Fruit fly (Drosophila melanogaster) whole organism, embryonic: ENCODE data around the gene Send2.

Experiments used
- CG1024 ChIP-seq: fragments of 200-800 bp; sonication (Bioruptor generic); IDR thresholded peaks from 2 replicates; pipeline ENCODE4 v1.3.6; 2022; ENCODE audit warnings: missing biosample characterization, missing genetic modification characterization
- CG11504 ChIP-seq: fragments of 200-800 bp; sonication (Bioruptor generic); optimal IDR thresholded peaks from 3 replicates; lab custom pipeline; 2019; ENCODE audit warnings: missing biosample characterization, mild to moderate bottlenecking, missing genetic modification characterization, moderate library complexity
- CG12104 ChIP-seq: fragments of 200-800 bp; sonication (Bioruptor generic); optimal IDR thresholded peaks from 3 replicates; lab custom pipeline; 2016; ENCODE audit warnings: missing biosample characterization, missing genetic modification characterization
- CG13424 ChIP-seq: fragments of 200-800 bp; sonication (Bioruptor generic); optimal IDR thresholded peaks from 2 replicates; lab custom pipeline; 2019; ENCODE audit warnings: missing biosample characterization, mild to moderate bottlenecking, missing genetic modification characterization, moderate library complexity
- CG16813 ChIP-seq: fragments of 200-800 bp; sonication (Bioruptor generic); IDR thresholded peaks from 3 replicates; pipeline ENCODE4 v1.3.6; 2022; ENCODE audit warnings: missing biosample characterization, missing genetic modification characterization; ENCODE audit not compliant: partially characterized antibody
- CG2875 ChIP-seq: fragments of 200-800 bp; sonication (Bioruptor generic); optimal IDR thresholded peaks from 2 replicates; lab custom pipeline; 2017; ENCODE audit warnings: missing biosample characterization, mild to moderate bottlenecking, missing genetic modification characterization, missing genetic modification reagents
- CG30431 ChIP-seq: fragments of 200-800 bp; sonication (Bioruptor generic); optimal IDR thresholded peaks from 2 replicates; lab custom pipeline; 2017; ENCODE audit warnings: missing biosample characterization, missing genetic modification characterization
- CG31388 ChIP-seq: fragments of 200-800 bp; sonication (Bioruptor generic); optimal IDR thresholded peaks from 2 replicates; lab custom pipeline; 2016; ENCODE audit warnings: missing biosample characterization, missing genetic modification characterization
- CG4617 ChIP-seq: fragments of 200-800 bp; sonication (Bioruptor generic); optimal IDR thresholded peaks from 3 replicates; lab custom pipeline; 2016; ENCODE audit warnings: missing biosample characterization, missing genetic modification characterization, borderline replicate concordance
- CG4707 ChIP-seq: fragments of 200-800 bp; sonication (Bioruptor generic); optimal IDR thresholded peaks from 2 replicates; lab custom pipeline; 2018; ENCODE audit warnings: missing biosample characterization, mild to moderate bottlenecking, missing genetic modification characterization, moderate library complexity
- CG6175 ChIP-seq: fragments of 200-800 bp; sonication (Bioruptor generic); IDR thresholded peaks from 3 replicates; pipeline ENCODE4 v1.3.6; 2022; ENCODE audit warnings: missing biosample characterization, missing genetic modification characterization
- CG6854 ChIP-seq: fragments of 200-800 bp; sonication (Bioruptor generic); optimal IDR thresholded peaks from 3 replicates; lab custom pipeline; 2017; ENCODE audit warnings: missing biosample characterization, mild to moderate bottlenecking, missing genetic modification characterization
- CG7357 ChIP-seq: fragments of 200-800 bp; sonication (Bioruptor generic); IDR thresholded peaks from 3 replicates; pipeline ENCODE4 v1.3.6; 2022; ENCODE audit warnings: missing biosample characterization, missing genetic modification characterization
- CG7963 ChIP-seq: fragments of 200-800 bp; sonication (Bioruptor generic); IDR thresholded peaks from 3 replicates; pipeline ENCODE4 v1.3.6; 2022; ENCODE audit warnings: missing biosample characterization, missing genetic modification characterization; ENCODE audit not compliant: partially characterized antibody
- CG8281 ChIP-seq: fragments of 200-800 bp; sonication (Bioruptor generic); optimal IDR thresholded peaks from 2 replicates; lab custom pipeline; 2018; ENCODE audit warnings: missing biosample characterization, mild to moderate bottlenecking, missing genetic modification characterization, moderate library complexity
- CG8290 ChIP-seq, 3 experiments: fragments of 200-800 bp; sonication (Bioruptor generic); optimal IDR thresholded peaks; 2 replicates each; lab custom pipeline; 2016 to 2019; ENCODE audit warnings: missing biosample characterization in 3 of 3, missing genetic modification characterization in 3 of 3, mild to moderate bottlenecking in 2 of 3, moderate library complexity in 1 of 3
- CG9727 ChIP-seq: fragments of 200-800 bp; sonication (Bioruptor generic); optimal IDR thresholded peaks from 3 replicates; lab custom pipeline; 2017; ENCODE audit warnings: missing biosample characterization, mild to moderate bottlenecking, missing genetic modification characterization
- CkIIα-i1 ChIP-seq: fragments of 200-800 bp; sonication (Bioruptor generic); IDR thresholded peaks from 2 replicates; pipeline ENCODE4 v1.3.6; 2022; ENCODE audit warnings: missing biosample characterization, missing genetic modification characterization
- D ChIP-seq, 2 experiments: fragments of 200-800 bp in 1 of 2; fragments of >200 bp in 1 of 2; sonication (Bioruptor generic) in 1 of 2; optimal IDR thresholded peaks; 2 replicates in 1 of 2; 3 replicates in 1 of 2; lab custom pipeline; 2017; ENCODE audit warnings: mild to moderate bottlenecking in 1 of 2, missing biosample characterization in 1 of 2, missing genetic modification characterization in 1 of 2, missing genetic modification reagents in 1 of 2
- Dad ChIP-seq: fragments of 200-800 bp; sonication (Bioruptor generic); optimal IDR thresholded peaks from 3 replicates; lab custom pipeline; 2016; ENCODE audit warnings: missing biosample characterization, missing genetic modification characterization
- Dip2 ChIP-seq: fragments of 200-800 bp; sonication (Bioruptor generic); IDR thresholded peaks from 2 replicates; pipeline ENCODE4 v1.3.6; 2022; ENCODE audit warnings: missing biosample characterization, missing genetic modification characterization
- E2f2 ChIP-seq: fragments of 200-800 bp; sonication (Bioruptor generic); IDR thresholded peaks from 2 replicates; pipeline ENCODE4 v1.3.6; 2022; ENCODE audit warnings: missing biosample characterization, missing genetic modification characterization
- H15 ChIP-seq: fragments of 200-800 bp; sonication (Bioruptor generic); IDR thresholded peaks from 3 replicates; pipeline ENCODE4 v1.3.6; 2022; ENCODE audit warnings: missing biosample characterization, missing genetic modification characterization
- HLHmδ ChIP-seq: fragments of 200-800 bp; sonication (Bioruptor generic); optimal IDR thresholded peaks from 2 replicates; lab custom pipeline; 2018; ENCODE audit warnings: missing biosample characterization, mild to moderate bottlenecking, missing genetic modification characterization, moderate library complexity
- MBD-R2 ChIP-seq: fragments of 200-800 bp; sonication (Bioruptor generic); IDR thresholded peaks from 2 replicates; pipeline ENCODE4 v1.3.6; 2022; ENCODE audit warnings: missing biosample characterization, missing genetic modification characterization
- Meics ChIP-seq: fragments of 200-800 bp; sonication (Bioruptor generic); optimal IDR thresholded peaks from 2 replicates; lab custom pipeline; 2017; ENCODE audit warnings: missing biosample characterization, mild to moderate bottlenecking, missing genetic modification characterization
- Opbp ChIP-seq: fragments of 200-800 bp; sonication (Bioruptor generic); IDR thresholded peaks from 3 replicates; pipeline ENCODE4 v1.3.6; 2022; ENCODE audit warnings: missing biosample characterization, missing genetic modification characterization; ENCODE audit not compliant: partially characterized antibody
- Pdp1 ChIP-seq, 2 experiments: fragments of 200-800 bp; sonication (Bioruptor generic); optimal IDR thresholded peaks; 3 replicates each; lab custom pipeline; 2016; ENCODE audit warnings: missing biosample characterization in 2 of 2, missing genetic modification characterization in 2 of 2, mild to moderate bottlenecking in 1 of 2, moderate library complexity in 1 of 2
- Sox100B ChIP-seq: fragments of 200-800 bp; sonication (Bioruptor generic); optimal IDR thresholded peaks from 3 replicates; lab custom pipeline; 2018; ENCODE audit warnings: missing biosample characterization, mild to moderate bottlenecking, missing genetic modification characterization
- Sry-β ChIP-seq: fragments of 200-800 bp; sonication (Bioruptor generic); optimal IDR thresholded peaks from 2 replicates; lab custom pipeline; 2018; ENCODE audit warnings: missing biosample characterization, mild to moderate bottlenecking, missing genetic modification characterization, moderate library complexity
- Stat92E ChIP-seq, 3 experiments: fragments of >200 bp in 2 of 3; fragments of 200-800 bp in 1 of 3; sonication (Bioruptor generic) in 1 of 3; optimal IDR thresholded peaks; 2 replicates each; lab custom pipeline; 2017 to 2019; ENCODE audit warnings: missing biosample characterization in 3 of 3, missing genetic modification characterization in 3 of 3, mild to moderate bottlenecking in 1 of 3, moderate library complexity in 1 of 3
- ara ChIP-seq: fragments of 200-800 bp; sonication (Bioruptor generic); IDR thresholded peaks from 2 replicates; pipeline ENCODE4 v1.3.6; 2022; ENCODE audit warnings: missing biosample characterization, missing genetic modification characterization
- ash1 ChIP-seq: fragments of 200-800 bp; sonication (Bioruptor generic); optimal IDR thresholded peaks from 2 replicates; lab custom pipeline; 2018; ENCODE audit warnings: missing biosample characterization, mild to moderate bottlenecking, missing genetic modification characterization
- bowl ChIP-seq: fragments of 200-800 bp; sonication (Bioruptor generic); IDR thresholded peaks from 2 replicates; pipeline ENCODE4 v1.3.6; 2022; ENCODE audit warnings: missing biosample characterization, missing genetic modification characterization
- dimm ChIP-seq: fragments of 200-800 bp; sonication (Bioruptor generic); IDR thresholded peaks from 2 replicates; pipeline ENCODE4 v1.3.6; 2022; ENCODE audit warnings: missing biosample characterization, missing genetic modification characterization
- dmrt11E ChIP-seq: fragments of 200-800 bp; sonication (Bioruptor generic); optimal IDR thresholded peaks from 3 replicates; lab custom pipeline; 2018; ENCODE audit warnings: missing biosample characterization, mild to moderate bottlenecking, missing genetic modification characterization, moderate library complexity
- eve ChIP-seq, 2 experiments: fragments of >200 bp; optimal IDR thresholded peaks; 2 replicates each; lab custom pipeline; 2017; ENCODE audit warnings: missing biosample characterization in 2 of 2, missing genetic modification characterization in 2 of 2
- gfzf ChIP-seq: fragments of 200-800 bp; sonication (Bioruptor generic); optimal IDR thresholded peaks from 2 replicates; lab custom pipeline; 2016; ENCODE audit warnings: missing biosample characterization, mild to moderate bottlenecking, missing genetic modification characterization, moderate library complexity
- gsb-n ChIP-seq: fragments of 200-800 bp; sonication (Bioruptor generic); optimal IDR thresholded peaks from 3 replicates; lab custom pipeline; 2018; ENCODE audit warnings: missing biosample characterization, mild to moderate bottlenecking, missing genetic modification characterization
- gt ChIP-seq: fragments of 200-800 bp; sonication (Bioruptor generic); IDR thresholded peaks from 2 replicates; pipeline ENCODE4 v1.3.6; 2022; ENCODE audit warnings: missing biosample characterization, missing genetic modification characterization
- jumu ChIP-seq: fragments of 200-800 bp; sonication (Bioruptor generic); optimal IDR thresholded peaks from 3 replicates; lab custom pipeline; 2016; ENCODE audit warnings: missing biosample characterization, missing genetic modification characterization
- pb ChIP-seq: fragments of 200-800 bp; sonication (Bioruptor generic); optimal IDR thresholded peaks from 3 replicates; lab custom pipeline; 2016; ENCODE audit warnings: missing biosample characterization, missing genetic modification characterization
- slou ChIP-seq: fragments of 200-800 bp; sonication (Bioruptor generic); optimal IDR thresholded peaks from 3 replicates; lab custom pipeline; 2016; ENCODE audit warnings: missing biosample characterization, missing genetic modification characterization
- sna ChIP-seq: fragments of 200-800 bp; sonication (Bioruptor generic); IDR thresholded peaks from 2 replicates; pipeline ENCODE4 v1.3.6; 2022; ENCODE audit warnings: missing biosample characterization, missing genetic modification characterization; ENCODE audit not compliant: partially characterized antibody
- sob ChIP-seq: fragments of 200-800 bp; sonication (Bioruptor generic); IDR thresholded peaks from 2 replicates; pipeline ENCODE4 v1.3.6; 2022; ENCODE audit warnings: missing biosample characterization, missing genetic modification characterization
- toy ChIP-seq: fragments of 200-800 bp; sonication (Bioruptor generic); IDR thresholded peaks from 2 replicates; pipeline ENCODE4 v1.3.6; 2022; ENCODE audit warnings: missing biosample characterization, missing genetic modification characterization
- trh ChIP-seq: fragments of 200-800 bp; sonication (Bioruptor generic); optimal IDR thresholded peaks from 2 replicates; lab custom pipeline; 2016; ENCODE audit warnings: missing biosample characterization, missing genetic modification characterization
- wek ChIP-seq: fragments of 200-800 bp; sonication (Bioruptor generic); optimal IDR thresholded peaks from 3 replicates; lab custom pipeline; 2018; ENCODE audit warnings: missing biosample characterization, mild to moderate bottlenecking, missing genetic modification characterization, moderate library complexity
- z ChIP-seq: fragments of 200-800 bp; sonication (Bioruptor generic); IDR thresholded peaks from 3 replicates; pipeline ENCODE4 v1.3.6; 2022; ENCODE audit warnings: missing biosample characterization, missing genetic modification characterization

The Send2 gene

dm6 chr2L:14361736-14362180, 15.3 kb upstream of the Send2 start, which contains the start of gene spel1 (continued):
- TF ChIP-seq Stat92E (GFP tag; optimal IDR thresholded peaks at IDR 0.05; lab: Kevin White, UChicago) (peak in 1 of 3 experiments; percentile 10), eve (GFP tag; optimal IDR thresholded peaks at IDR 0.05; lab: Kevin White, UChicago) (no peak), trh (GFP tag; lab: Kevin White, UChicago) (peak; percentile 53), CG11504 (tag; lab: Kevin White, UChicago) (peak; percentile 89), Opbp (GFP tag; lab: Robert Waterston, UW) (no peak), CG31388 (GFP tag; lab: Kevin White, UChicago) (peak; percentile 22), jumu (GFP tag; lab: Kevin White, UChicago) (no peak), CG1024 (GFP tag; lab: Robert Waterston, UW) (peak; percentile 81), bowl (GFP tag; lab: Robert Waterston, UW) (0 out of 2 replicates have a peak, but pooled peaks have one; percentile 36), CG4617 (GFP tag; lab: Kevin White, UChicago) (peak; percentile 60), gfzf (GFP tag; lab: Kevin White, UChicago) (peak; percentile 80), CG8281 (peak; percentile 46), Meics (peak; percentile 83), HLHmδ (GFP tag; lab: Kevin White, UChicago) (no peak), Dad (GFP tag; lab: Kevin White, UChicago) (no peak), CG7963 (GFP tag; lab: Robert Waterston, UW) (no peak), CG16813 (GFP tag; lab: Robert Waterston, UW) (no peak), E2f2 (GFP tag; lab: Robert Waterston, UW) (peak; percentile 85), sna (GFP tag; lab: Robert Waterston, UW) (no peak), dmrt11E (tag; lab: Kevin White, UChicago) (peak; percentile 74), slou (peak; percentile 69), Dip2 (GFP tag; lab: Robert Waterston, UW) (no peak), Pdp1 (GFP tag; optimal IDR thresholded peaks at IDR 0.05; lab: Kevin White, UChicago) (peak in 1 of 2 experiments; percentile 55), Sox100B (peak; percentile 82), CG7357 (GFP tag; lab: Robert Waterston, UW) (peak; percentile 55; the same call in 1 of the 3 replicates), MBD-R2 (GFP tag; lab: Robert Waterston, UW) (peak; percentile 68), CG4707 (no peak), gt (GFP tag; lab: Robert Waterston, UW) (no peak), Sry-β (GFP tag; lab: Kevin White, UChicago) (peak; percentile 31), D (optimal IDR thresholded peaks at IDR 0.05; lab: Kevin White, UChicago) (no peak), D (GFP tag; optimal IDR thresholded peaks at IDR 0.05; lab: Kevin White, UChicago) (peak; percentile 44), gsb-n (peak; percentile 76), z (GFP tag; lab: Robert Waterston, UW) (no peak), CG6854 (peak; percentile 60), CG12104 (GFP tag; lab: Kevin White, UChicago) (peak; percentile 32), CG8290 (GFP tag; optimal IDR thresholded peaks at IDR 0.05; lab: Kevin White, UChicago) (peak; percentile 57), CG8290 (tag; optimal IDR thresholded peaks at IDR 0.05; lab: Kevin White, UChicago) (peak in 1 of 2 experiments; percentile 43), sob (GFP tag; lab: Robert Waterston, UW) (peak; percentile 74), CG13424 (tag; lab: Kevin White, UChicago) (peak; percentile 86), wek (no peak), ara (GFP tag; lab: Robert Waterston, UW) (peak; percentile 81), CG9727 (GFP tag; lab: Kevin White, UChicago) (peak; percentile 79), toy (0 out of 2 replicates have a peak, but pooled peaks have one; percentile 16), dimm (GFP tag; lab: Robert Waterston, UW) (no peak), CkIIα-i1 (no peak), ash1 (GFP tag; lab: Kevin White, UChicago) (no peak), pb (no peak), CG30431 (GFP tag; lab: Kevin White, UChicago) (no peak), H15 (GFP tag; lab: Robert Waterston, UW) (peak; percentile 49; the same call in 1 of the 3 replicates), CG6175 (GFP tag; lab: Robert Waterston, UW) (no peak), CG2875 (GFP tag; lab: Kevin White, UChicago) (peak; percentile 16)
